Fruit fly (Drosophila melanogaster) whole organism: ENCODE measurements around the gene Eip75B.
A peak's percentile ranks its signal among the peaks of the same experiment; 100 is the strongest.

Experiments used
- CG8478 ChIP-seq: fragments of >200 bp; optimal IDR thresholded peaks from 2 replicates; lab custom pipeline; 2018; ENCODE audit warnings: inconsistent platforms
- Dll ChIP-seq: fragments of >200 bp; optimal IDR thresholded peaks from 2 replicates; lab custom pipeline; 2017
- EcR ChIP-seq, 2 experiments: fragments of >200 bp; optimal IDR thresholded peaks; 2 replicates each; lab custom pipeline; 2017; ENCODE audit warnings: missing biosample characterization in 2 of 2, missing genetic modification characterization in 2 of 2, missing genetic modification reagents in 2 of 2
- pan ChIP-seq: fragments of >200 bp; optimal IDR thresholded peaks from 2 replicates; lab custom pipeline; 2017
- psq ChIP-seq: fragments of >200 bp; optimal IDR thresholded peaks from 2 replicates; lab custom pipeline; 2017
- usp ChIP-seq: fragments of >200 bp; optimal IDR thresholded peaks from 2 replicates; lab custom pipeline; 2017; ENCODE audit warnings: missing biosample characterization, missing genetic modification characterization, mixed read lengths

Eip75B gene

dm6 chr3L:17958977-17959279 lies 105.6 kb downstream of the Eip75B start:
- TF ChIP-seq Dll (lab: Kevin White, UChicago): no peak
- no peak for TF ChIP-seq EcR (GFP tag; optimal IDR thresholded peaks at IDR 0.05; lab: Kevin White, UChicago)
- TF ChIP-seq CG8478 (lab: Kevin White, UChicago): no peak
- no peak for TF ChIP-seq pan (lab: Kevin White, UChicago)
- TF ChIP-seq psq (lab: Kevin White, UChicago): no peak
- no peak for TF ChIP-seq usp (GFP tag; lab: Kevin White, UChicago)

- TF ChIP-seq usp (GFP tag; lab: Kevin White, UChicago): no peak
- no peak for TF ChIP-seq psq (lab: Kevin White, UChicago)
- no peak for TF ChIP-seq EcR (GFP tag; optimal IDR thresholded peaks at IDR 0.05; lab: Kevin White, UChicago)
- no peak for TF ChIP-seq pan (lab: Kevin White, UChicago)
- no peak for TF ChIP-seq Dll (lab: Kevin White, UChicago)
- TF ChIP-seq CG8478 (lab: Kevin White, UChicago): no peak
Measured at dm6 chr3L:17958231-17958976, 106.1 kb downstream of the Eip75B start.

dm6 chr3L:17956369-17957007 lies 108.0 kb downstream of the Eip75B start:
- no peak for TF ChIP-seq usp (GFP tag; lab: Kevin White, UChicago)
- peak in 1 of 2 experiments; percentile 69 for TF ChIP-seq EcR (GFP tag; optimal IDR thresholded peaks at IDR 0.05; lab: Kevin White, UChicago)

dm6 chr3L:17950132-17950815 lies 114.2 kb downstream of the Eip75B start:
- TF ChIP-seq EcR (GFP tag; optimal IDR thresholded peaks at IDR 0.05; lab: Kevin White, UChicago): no peak
- TF ChIP-seq Dll (lab: Kevin White, UChicago): no peak
- TF ChIP-seq usp (GFP tag; lab: Kevin White, UChicago): no peak
- no peak for TF ChIP-seq pan (lab: Kevin White, UChicago)
- TF ChIP-seq psq (lab: Kevin White, UChicago): no peak
- TF ChIP-seq CG8478 (lab: Kevin White, UChicago): no peak

dm6 chr3L:17949507-17950027 lies 114.9 kb downstream of the Eip75B start:
- no peak for TF ChIP-seq Dll (lab: Kevin White, UChicago)
- no peak for TF ChIP-seq CG8478 (lab: Kevin White, UChicago)
- TF ChIP-seq psq (lab: Kevin White, UChicago): no peak
- TF ChIP-seq usp (GFP tag; lab: Kevin White, UChicago): no peak
- no peak for TF ChIP-seq EcR (GFP tag; optimal IDR thresholded peaks at IDR 0.05; lab: Kevin White, UChicago)
- no peak for TF ChIP-seq pan (lab: Kevin White, UChicago)

- TF ChIP-seq EcR (GFP tag; optimal IDR thresholded peaks at IDR 0.05; lab: Kevin White, UChicago): no peak
- TF ChIP-seq Dll (lab: Kevin White, UChicago): no peak
- TF ChIP-seq psq (lab: Kevin White, UChicago): no peak
- no peak for TF ChIP-seq pan (lab: Kevin White, UChicago)
- no peak for TF ChIP-seq CG8478 (lab: Kevin White, UChicago)
- no peak for TF ChIP-seq usp (GFP tag; lab: Kevin White, UChicago)
Measured at dm6 chr3L:17948643-17949506, 115.6 kb downstream of the Eip75B start.

dm6 chr3L:17948195-17948594 lies 116.3 kb downstream of the Eip75B start:
- TF ChIP-seq Dll (lab: Kevin White, UChicago) (no peak), EcR (GFP tag; optimal IDR thresholded peaks at IDR 0.05; lab: Kevin White, UChicago) (no peak), CG8478 (lab: Kevin White, UChicago) (no peak), pan (lab: Kevin White, UChicago) (no peak), psq (lab: Kevin White, UChicago) (no peak), usp (GFP tag; lab: Kevin White, UChicago) (no peak)

- TF ChIP-seq pan (lab: Kevin White, UChicago) (no peak), EcR (GFP tag; optimal IDR thresholded peaks at IDR 0.05; lab: Kevin White, UChicago) (peak in 1 of 2 experiments; percentile 64)
Measured at dm6 chr3L:17947296-17947713, 117.2 kb downstream of the Eip75B start.

- no peak for TF ChIP-seq EcR (GFP tag; optimal IDR thresholded peaks at IDR 0.05; lab: Kevin White, UChicago)
- no peak for TF ChIP-seq CG8478 (lab: Kevin White, UChicago)
- no peak for TF ChIP-seq usp (GFP tag; lab: Kevin White, UChicago)
- TF ChIP-seq Dll (lab: Kevin White, UChicago): no peak
- no peak for TF ChIP-seq pan (lab: Kevin White, UChicago)
- TF ChIP-seq psq (lab: Kevin White, UChicago): no peak
Measured at dm6 chr3L:17946376-17946775, 118.1 kb downstream of the Eip75B start.

dm6 chr3L:17945422-17945821 lies 119.1 kb downstream of the Eip75B start:
- TF ChIP-seq psq (lab: Kevin White, UChicago): no peak
- no peak for TF ChIP-seq CG8478 (lab: Kevin White, UChicago)
- TF ChIP-seq pan (lab: Kevin White, UChicago): no peak
- no peak for TF ChIP-seq usp (GFP tag; lab: Kevin White, UChicago)
- no peak for TF ChIP-seq EcR (GFP tag; optimal IDR thresholded peaks at IDR 0.05; lab: Kevin White, UChicago)
- no peak for TF ChIP-seq Dll (lab: Kevin White, UChicago)
